Worm (Caenorhabditis elegans) whole organism, L4 larva: Measurements from ENCODE around the gene sumv-2.

Experiments used
- F10B5.3 ChIP-seq: sonication (generic microtip); optimal IDR thresholded peaks from 2 replicates; lab custom pipeline; 2016; ENCODE audit warnings: mild to moderate bottlenecking, missing genetic modification characterization, missing compliant biosample characterization
- Y5F2A.4 ChIP-seq: fragments of 200-800 bp; sonication (Bioruptor generic); optimal IDR thresholded peaks from 2 replicates; lab custom pipeline; 2018; ENCODE audit warnings: mild to moderate bottlenecking, missing genetic modification characterization, missing compliant biosample characterization
- Y75B8A.6 ChIP-seq: fragments of 200-800 bp; sonication (Bioruptor generic); IDR thresholded peaks from 2 replicates; pipeline ENCODE4 v1.3.6; 2022; ENCODE audit warnings: missing genetic modification reagents, missing genetic modification characterization, missing compliant biosample characterization
- ZK546.5 ChIP-seq, 2 experiments: sonication (generic microtip); optimal IDR thresholded peaks; 2 replicates each; lab custom pipeline; 2017; ENCODE audit warnings: missing biosample characterization in 2 of 2, missing genetic modification characterization in 2 of 2
- ama-1 ChIP-seq: fragments of 150-350 bp; optimal IDR thresholded peaks from 2 replicates; lab custom pipeline; 2014; ENCODE audit warnings: inconsistent platforms, mixed read lengths
- arid-1 ChIP-seq: fragments of 200-800 bp; sonication (Bioruptor generic); conservative IDR thresholded peaks from 2 replicates; pipeline ENCODE4 v1.3.6; 2022; ENCODE audit warnings: missing genetic modification reagents, missing genetic modification characterization, missing compliant biosample characterization
- attf-4 ChIP-seq: sonication (generic microtip); optimal IDR thresholded peaks from 3 replicates; lab custom pipeline; 2017; ENCODE audit warnings: missing biosample characterization, missing genetic modification characterization
- ceh-62 ChIP-seq: sonication (generic microtip); optimal IDR thresholded peaks from 2 replicates; lab custom pipeline; 2017; ENCODE audit warnings: missing biosample characterization, missing genetic modification characterization
- ctbp-1 ChIP-seq: fragments of 200-800 bp; sonication (Bioruptor generic); IDR thresholded peaks from 2 replicates; pipeline ENCODE4 v1.3.6; 2022; ENCODE audit warnings: missing genetic modification reagents, missing genetic modification characterization, missing compliant biosample characterization
- dmd-8 ChIP-seq: fragments of 200-800 bp; sonication (Bioruptor generic); IDR thresholded peaks from 2 replicates; pipeline ENCODE4 v1.3.6; 2022; ENCODE audit warnings: missing genetic modification characterization, missing compliant biosample characterization
- dmd-9 ChIP-seq: fragments of 200-800 bp; sonication (Bioruptor generic); IDR thresholded peaks from 2 replicates; pipeline ENCODE4 v1.3.6; 2022; ENCODE audit warnings: missing genetic modification reagents, missing genetic modification characterization, missing compliant biosample characterization
- dpl-1 ChIP-seq: fragments of 150-350 bp; optimal IDR thresholded peaks from 2 replicates; lab custom pipeline; 2014; ENCODE audit warnings: missing biosample characterization, missing genetic modification reagents, missing genetic modification characterization
- duxl-1 ChIP-seq: sonication (generic microtip); optimal IDR thresholded peaks from 2 replicates; lab custom pipeline; 2016; ENCODE audit warnings: mild to moderate bottlenecking, missing genetic modification characterization, moderate library complexity, missing compliant biosample characterization; ENCODE audit not compliant: poor library complexity
- fkh-10 ChIP-seq: fragments of 150-350 bp; optimal IDR thresholded peaks from 2 replicates; lab custom pipeline; 2014; ENCODE audit warnings: missing biosample characterization, missing genetic modification reagents, missing genetic modification characterization
- fos-1 ChIP-seq: fragments of 150-350 bp; optimal IDR thresholded peaks from 2 replicates; lab custom pipeline; 2014; ENCODE audit warnings: missing biosample characterization, missing genetic modification characterization
- lin-1 ChIP-seq: fragments of 200-800 bp; sonication (Bioruptor generic); IDR thresholded peaks from 2 replicates; pipeline ENCODE4 v1.3.6; 2022; ENCODE audit warnings: missing genetic modification reagents, missing genetic modification characterization, missing compliant biosample characterization
- madf-5 ChIP-seq, 2 experiments: fragments of 200-800 bp; sonication (Bioruptor generic); IDR thresholded peaks; 2 replicates each; pipeline ENCODE4 v1.3.6; 2022; ENCODE audit warnings: missing compliant biosample characterization in 2 of 2, missing genetic modification characterization in 2 of 2
- madf-9 ChIP-seq: fragments of 200-800 bp; sonication (Bioruptor generic); conservative IDR thresholded peaks from 2 replicates; pipeline ENCODE4 v1.3.6; 2022; ENCODE audit warnings: missing genetic modification reagents, missing genetic modification characterization, missing compliant biosample characterization
- nhr-111 ChIP-seq: fragments of 200-800 bp; sonication (Bioruptor generic); optimal IDR thresholded peaks from 2 replicates; lab custom pipeline; 2018; ENCODE audit warnings: mild to moderate bottlenecking, missing genetic modification characterization, missing compliant biosample characterization
- nhr-42 ChIP-seq: fragments of 200-800 bp; sonication (Bioruptor generic); IDR thresholded peaks from 2 replicates; pipeline ENCODE4 v1.3.6; 2022; ENCODE audit warnings: missing genetic modification characterization, missing compliant biosample characterization
- sdz-12 ChIP-seq: fragments of 200-800 bp; sonication (Bioruptor generic); optimal IDR thresholded peaks from 2 replicates; lab custom pipeline; 2018; ENCODE audit warnings: mild to moderate bottlenecking, missing genetic modification characterization, missing compliant biosample characterization
- spr-1 ChIP-seq: sonication (generic microtip); optimal IDR thresholded peaks from 2 replicates; lab custom pipeline; 2016; ENCODE audit warnings: mild to moderate bottlenecking, missing genetic modification characterization, missing compliant biosample characterization
- spr-3 ChIP-seq: fragments of 200-800 bp; sonication (Bioruptor generic); optimal IDR thresholded peaks from 2 replicates; lab custom pipeline; 2018; ENCODE audit warnings: mild to moderate bottlenecking, missing genetic modification characterization, missing compliant biosample characterization
- unc-39 ChIP-seq: sonication (generic microtip); optimal IDR thresholded peaks from 2 replicates; lab custom pipeline; 2017; ENCODE audit warnings: missing biosample characterization, missing genetic modification characterization
- unc-62 ChIP-seq, 3 experiments: fragments of 150-350 bp in 1 of 3; sonication (generic microtip); optimal IDR thresholded peaks in 2 of 3; peaks in 1 of 3; 1 replicate in 1 of 3; 2 replicates in 2 of 3; lab custom pipeline; 2014 to 2017; ENCODE audit warnings: missing biosample characterization in 3 of 3, missing genetic modification characterization in 3 of 3, missing genetic modification reagents in 3 of 3, missing genotype in 1 of 3
- zfp-3 ChIP-seq: fragments of 200-800 bp; sonication (Bioruptor generic); conservative IDR thresholded peaks from 2 replicates; pipeline ENCODE4 v1.3.6; 2022; ENCODE audit warnings: missing genetic modification reagents, missing genetic modification characterization, missing compliant biosample characterization
- zip-11 ChIP-seq: fragments of 200-800 bp; sonication (Bioruptor generic); IDR thresholded peaks from 2 replicates; pipeline ENCODE4 v1.3.6; 2022; ENCODE audit warnings: missing genetic modification characterization, missing compliant biosample characterization
- ztf-7 ChIP-seq: fragments of 150-350 bp; optimal IDR thresholded peaks from 2 replicates; lab custom pipeline; 2014; ENCODE audit warnings: missing biosample characterization, missing genetic modification characterization

The sumv-2 gene

DNA sequence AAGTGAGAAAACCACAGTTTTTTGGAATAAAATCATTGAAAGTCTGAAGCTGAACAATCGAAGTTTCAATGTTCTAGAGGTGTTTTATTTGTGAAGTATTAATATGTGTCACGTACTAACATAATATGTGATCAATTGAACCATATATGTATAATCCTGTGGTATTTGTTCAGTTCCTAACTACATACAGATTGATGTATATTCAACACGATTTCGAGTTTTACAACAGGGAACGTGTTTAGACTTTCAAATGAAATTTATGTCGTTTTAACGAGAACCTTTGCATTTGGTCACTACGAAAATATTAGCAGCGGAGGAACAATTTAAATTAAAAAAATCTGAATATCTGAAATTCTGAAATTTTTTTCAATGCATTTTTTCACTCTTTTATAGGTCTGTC, 57.1 kb downstream of the sumv-2 start, which contains the start of gene K03B4.8:
TSS of gene K03B4.8 (minus strand) at position 101 of the 400 bp plus-strand sequence.
- no peak for TF ChIP-seq dmd-9 (GFP tag; lab: Robert Waterston, UW)
- TF ChIP-seq duxl-1 (tag; lab: Kevin White, UChicago) = no peak
- TF ChIP-seq dpl-1 = no peak
- TF ChIP-seq unc-39 = no peak
- TF ChIP-seq madf-9 (GFP tag; lab: Robert Waterston, UW) = no peak
- no peak for TF ChIP-seq Y5F2A.4 (GFP tag; lab: Kevin White, UChicago)
- TF ChIP-seq unc-62 (GFP tag; optimal IDR thresholded peaks at IDR 0.05 in 1 of 2; lab: Kevin White, UChicago) = no peak
- TF ChIP-seq unc-62 (tag; optimal IDR thresholded peaks at IDR 0.05; lab: Kevin White, UChicago) = no peak
- no peak for TF ChIP-seq dmd-8 (GFP tag; lab: Robert Waterston, UW)
- no peak for TF ChIP-seq ztf-7 (tag; lab: Kevin White, UChicago)
- no peak for TF ChIP-seq attf-4 (tag; lab: Kevin White, UChicago)
- TF ChIP-seq ZK546.5 (tag; optimal IDR thresholded peaks at IDR 0.05; lab: Kevin White, UChicago) = no peak
- TF ChIP-seq ceh-62 (tag; lab: Kevin White, UChicago) = no peak

DNA sequence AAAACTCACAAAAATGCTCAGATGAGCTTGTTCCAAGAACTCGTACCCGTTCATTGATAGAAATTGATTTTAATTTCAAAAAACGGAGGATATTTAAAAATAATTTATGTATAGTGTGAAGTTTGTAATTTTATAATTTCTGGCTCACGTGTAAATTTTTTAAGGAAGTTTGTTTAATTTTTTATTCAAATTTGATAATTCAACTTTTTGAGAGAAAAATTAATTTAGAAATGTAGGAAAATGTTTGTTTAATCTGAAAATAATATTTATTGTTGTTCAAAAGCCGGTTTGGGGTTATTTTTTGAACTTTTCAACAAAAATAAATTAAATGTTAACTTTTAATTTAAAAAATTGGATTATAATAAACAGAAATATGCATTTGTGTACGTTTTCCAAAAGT, 58.7 kb downstream of the sumv-2 start, which contains the start of gene K03B4.6:
TSS of gene K03B4.6 (minus strand) at position 101 of the 400 bp plus-strand sequence.
- no peak for TF ChIP-seq zfp-3 (GFP tag; lab: Robert Waterston, UW)
- TF ChIP-seq ctbp-1 (GFP tag; lab: Robert Waterston, UW) = no peak
- no peak for TF ChIP-seq spr-3 (GFP tag; lab: Kevin White, UChicago)
- no peak for TF ChIP-seq nhr-42 (GFP tag; lab: Robert Waterston, UW)
- TF ChIP-seq F10B5.3 (tag; lab: Kevin White, UChicago) = no peak

DNA sequence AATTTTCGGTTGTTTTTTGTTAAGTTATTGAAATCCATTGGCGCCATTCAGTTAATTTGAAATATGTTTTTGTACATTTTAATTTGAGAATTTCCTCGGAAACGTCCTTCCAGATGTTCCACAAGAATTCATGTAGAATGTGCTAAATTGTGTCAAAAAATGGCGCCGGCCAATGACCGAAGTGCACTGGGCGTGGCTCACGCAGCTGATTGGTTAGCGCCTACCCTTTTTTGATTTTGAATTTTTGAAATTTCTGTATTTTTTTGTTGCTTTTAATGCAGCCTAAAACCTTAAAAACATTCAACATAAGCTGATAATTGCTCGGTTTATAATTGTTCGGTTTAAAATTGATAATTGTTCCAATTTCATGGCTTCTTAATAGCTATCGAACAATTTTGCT, 59.5 kb downstream of the sumv-2 start:
- TF ChIP-seq arid-1 (no peak), lin-1 (no peak), sdz-12 (GFP tag; lab: Kevin White, UChicago) (no peak), fkh-10 (GFP tag; lab: Kevin White, UChicago) (no peak), spr-1 (no peak), zip-11 (GFP tag; lab: Robert Waterston, UW) (no peak), ceh-62 (tag; lab: Kevin White, UChicago) (no peak), duxl-1 (tag; lab: Kevin White, UChicago) (no peak), ctbp-1 (GFP tag; lab: Robert Waterston, UW) (no peak), nhr-111 (GFP tag; lab: Kevin White, UChicago) (no peak), fos-1 (tag; lab: Kevin White, UChicago) (no peak), madf-5 (GFP tag; IDR thresholded peaks at IDR 0.05; lab: Robert Waterston, UW) (no peak), Y75B8A.6 (GFP tag; lab: Robert Waterston, UW) (no peak), ama-1 (no peak)
- TF ChIP-seq, all 104 proteins: peak for 0
